Worm (Caenorhabditis elegans) whole organism, L4 larva: ENCODE data around the gene ZK686.2.

Experiments used
- F26F4.8 ChIP-seq: fragments of 200-800 bp; sonication (Bioruptor generic); conservative IDR thresholded peaks from 2 replicates; pipeline ENCODE4 v1.3.6; 2022; ENCODE audit warnings: missing genetic modification characterization, missing compliant biosample characterization
- F37D6.2 ChIP-seq: sonication (generic microtip); optimal IDR thresholded peaks from 2 replicates; lab custom pipeline; 2016; ENCODE audit warnings: mild to moderate bottlenecking, missing genetic modification characterization, missing compliant biosample characterization
- F49E8.2 ChIP-seq: sonication (generic microtip); optimal IDR thresholded peaks from 2 replicates; lab custom pipeline; 2016; ENCODE audit warnings: missing compliant biosample characterization, mild to moderate bottlenecking, missing genetic modification characterization, borderline replicate concordance
- Y48G9A.11 ChIP-seq: fragments of 200-800 bp; sonication (Bioruptor generic); IDR thresholded peaks from 2 replicates; pipeline ENCODE4 v1.3.6; 2022; ENCODE audit warnings: missing genetic modification reagents, missing genetic modification characterization, missing compliant biosample characterization
- Y75B8A.6 ChIP-seq: fragments of 200-800 bp; sonication (Bioruptor generic); IDR thresholded peaks from 2 replicates; pipeline ENCODE4 v1.3.6; 2022; ENCODE audit warnings: missing genetic modification reagents, missing genetic modification characterization, missing compliant biosample characterization
- ZK337.2 ChIP-seq: fragments of 200-800 bp; sonication (Bioruptor generic); IDR thresholded peaks from 2 replicates; pipeline ENCODE4 v1.3.6; 2022; ENCODE audit warnings: missing genetic modification reagents, missing genetic modification characterization, missing compliant biosample characterization
- aha-1 ChIP-seq: fragments of 150-350 bp; peaks from one replicate; lab custom pipeline; 2014; ENCODE audit warnings: missing biosample characterization, missing genetic modification characterization
- attf-4 ChIP-seq: sonication (generic microtip); optimal IDR thresholded peaks from 3 replicates; lab custom pipeline; 2017; ENCODE audit warnings: missing biosample characterization, missing genetic modification characterization
- ceh-20 ChIP-seq: fragments of 200-800 bp; sonication (Bioruptor generic); IDR thresholded peaks from 2 replicates; pipeline ENCODE4 v1.3.6; 2022; ENCODE audit warnings: missing genetic modification reagents, missing genetic modification characterization, missing compliant biosample characterization
- ceh-82 ChIP-seq: sonication (generic microtip); optimal IDR thresholded peaks from 2 replicates; lab custom pipeline; 2017; ENCODE audit warnings: missing biosample characterization, missing genetic modification characterization
- ctbp-1 ChIP-seq: fragments of 200-800 bp; sonication (Bioruptor generic); IDR thresholded peaks from 2 replicates; pipeline ENCODE4 v1.3.6; 2022; ENCODE audit warnings: missing genetic modification reagents, missing genetic modification characterization, missing compliant biosample characterization
- daf-12 ChIP-seq: fragments of 150-350 bp; optimal IDR thresholded peaks from 2 replicates; lab custom pipeline; 2014; ENCODE audit warnings: missing biosample characterization, missing genetic modification reagents, missing genetic modification characterization
- daf-8 ChIP-seq: fragments of 200-800 bp; sonication (Bioruptor generic); IDR thresholded peaks from 2 replicates; pipeline ENCODE4 v1.3.6; 2022; ENCODE audit warnings: missing genetic modification characterization, missing compliant biosample characterization
- dpl-1 ChIP-seq: fragments of 150-350 bp; optimal IDR thresholded peaks from 2 replicates; lab custom pipeline; 2014; ENCODE audit warnings: missing biosample characterization, missing genetic modification reagents, missing genetic modification characterization
- duxl-1 ChIP-seq: sonication (generic microtip); optimal IDR thresholded peaks from 2 replicates; lab custom pipeline; 2016; ENCODE audit warnings: mild to moderate bottlenecking, missing genetic modification characterization, moderate library complexity, missing compliant biosample characterization; ENCODE audit not compliant: poor library complexity
- egl-27 ChIP-seq: sonication (generic microtip); optimal IDR thresholded peaks from 3 replicates; lab custom pipeline; 2017; ENCODE audit warnings: missing biosample characterization, missing genetic modification reagents, missing genetic modification characterization
- fos-1 ChIP-seq: fragments of 150-350 bp; optimal IDR thresholded peaks from 2 replicates; lab custom pipeline; 2014; ENCODE audit warnings: missing biosample characterization, missing genetic modification characterization
- gei-8 ChIP-seq: fragments of 200-800 bp; sonication (Bioruptor generic); optimal IDR thresholded peaks from 2 replicates; lab custom pipeline; 2018; ENCODE audit warnings: mild to moderate bottlenecking, missing genetic modification characterization, missing compliant biosample characterization
- hlh-11 ChIP-seq: fragments of 200-800 bp; sonication (Bioruptor generic); optimal IDR thresholded peaks from 2 replicates; lab custom pipeline; 2018; ENCODE audit warnings: mild to moderate bottlenecking, missing genetic modification characterization, missing compliant biosample characterization
- hlh-30 ChIP-seq: sonication (generic microtip); optimal IDR thresholded peaks from 2 replicates; lab custom pipeline; 2017; ENCODE audit warnings: antibody characterized with exemption, mild to moderate bottlenecking, missing genetic modification characterization, missing compliant biosample characterization; ENCODE audit not compliant: insufficient read depth
- hmg-1.1 ChIP-seq: fragments of 200-800 bp; sonication (Bioruptor generic); IDR thresholded peaks from 2 replicates; pipeline ENCODE4 v1.3.6; 2022; ENCODE audit warnings: missing genetic modification reagents, missing genetic modification characterization, missing compliant biosample characterization
- lin-13 ChIP-seq: fragments of 150-350 bp; optimal IDR thresholded peaks from 2 replicates; lab custom pipeline; 2014; ENCODE audit warnings: missing biosample characterization, missing genetic modification reagents, missing genetic modification characterization
- lin-29 ChIP-seq: fragments of 200-800 bp; sonication (Bioruptor generic); IDR thresholded peaks from 2 replicates; pipeline ENCODE4 v1.3.6; 2022; ENCODE audit warnings: missing genetic modification reagents, missing genetic modification characterization, missing compliant biosample characterization
- lin-38 ChIP-seq: fragments of 200-800 bp; sonication (Bioruptor generic); IDR thresholded peaks from 2 replicates; pipeline ENCODE4 v1.3.6; 2022; ENCODE audit warnings: missing genetic modification reagents, missing genetic modification characterization, missing compliant biosample characterization
- lir-3 ChIP-seq: sonication (generic microtip); optimal IDR thresholded peaks from 2 replicates; lab custom pipeline; 2016; ENCODE audit warnings: mild to moderate bottlenecking, missing genetic modification characterization, missing compliant biosample characterization
- mdl-1 ChIP-seq, 2 experiments: fragments of 150-350 bp in 1 of 2; sonication (generic microtip) in 1 of 2; optimal IDR thresholded peaks; 2 replicates each; lab custom pipeline; 2014 to 2017; ENCODE audit warnings: missing biosample characterization in 2 of 2, missing genetic modification characterization in 2 of 2
- mdt-29 ChIP-seq: fragments of 200-800 bp; sonication (Bioruptor generic); IDR thresholded peaks from 2 replicates; pipeline ENCODE4 v1.3.6; 2022; ENCODE audit warnings: missing genetic modification reagents, missing genetic modification characterization, missing compliant biosample characterization
- mes-2 ChIP-seq: sonication (generic microtip); optimal IDR thresholded peaks from 2 replicates; lab custom pipeline; 2016; ENCODE audit warnings: missing genotype, mild to moderate bottlenecking, missing genetic modification characterization, missing compliant biosample characterization; ENCODE audit not compliant: poor library complexity, severe bottlenecking
- nhr-42 ChIP-seq: fragments of 200-800 bp; sonication (Bioruptor generic); IDR thresholded peaks from 2 replicates; pipeline ENCODE4 v1.3.6; 2022; ENCODE audit warnings: missing genetic modification characterization, missing compliant biosample characterization
- nhr-76 ChIP-seq: fragments of 150-350 bp; optimal IDR thresholded peaks from 2 replicates; lab custom pipeline; 2014; ENCODE audit warnings: missing biosample characterization, missing genetic modification characterization
- nhr-77 ChIP-seq: fragments of 150-350 bp; optimal IDR thresholded peaks from 2 replicates; lab custom pipeline; 2014; ENCODE audit warnings: missing biosample characterization, missing genetic modification characterization
- pha-4 ChIP-seq, 2 experiments: fragments of 150-350 bp in 1 of 2; fragments of 200-800 bp in 1 of 2; sonication (Bioruptor generic) in 1 of 2; IDR thresholded peaks in 1 of 2; optimal IDR thresholded peaks in 1 of 2; 2 replicates each; pipeline versions ENCODE4 v1.3.6 to Lab custom; 2014 to 2022; ENCODE audit warnings: missing genetic modification characterization in 2 of 2, missing genetic modification reagents in 2 of 2, missing biosample characterization in 1 of 2, missing compliant biosample characterization in 1 of 2
- saeg-2 ChIP-seq: fragments of 200-800 bp; sonication (Bioruptor generic); IDR thresholded peaks from 2 replicates; pipeline ENCODE4 v1.3.6; 2022; ENCODE audit warnings: missing genetic modification reagents, missing genetic modification characterization, missing compliant biosample characterization
- spr-1 ChIP-seq: sonication (generic microtip); optimal IDR thresholded peaks from 2 replicates; lab custom pipeline; 2016; ENCODE audit warnings: mild to moderate bottlenecking, missing genetic modification characterization, missing compliant biosample characterization
- spr-3 ChIP-seq: fragments of 200-800 bp; sonication (Bioruptor generic); optimal IDR thresholded peaks from 2 replicates; lab custom pipeline; 2018; ENCODE audit warnings: mild to moderate bottlenecking, missing genetic modification characterization, missing compliant biosample characterization
- unc-130 ChIP-seq: sonication (generic microtip); optimal IDR thresholded peaks from 2 replicates; lab custom pipeline; 2016; ENCODE audit warnings: missing genetic modification reagents, missing genetic modification characterization, missing compliant biosample characterization
- unc-62 ChIP-seq, 3 experiments: fragments of 150-350 bp in 1 of 3; sonication (generic microtip); optimal IDR thresholded peaks in 2 of 3; peaks in 1 of 3; 1 replicate in 1 of 3; 2 replicates in 2 of 3; lab custom pipeline; 2014 to 2017; ENCODE audit warnings: missing biosample characterization in 3 of 3, missing genetic modification characterization in 3 of 3, missing genetic modification reagents in 3 of 3, missing genotype in 1 of 3
- vab-7 ChIP-seq: fragments of 200-800 bp; sonication (Bioruptor generic); IDR thresholded peaks from 2 replicates; pipeline ENCODE4 v1.3.6; 2022; ENCODE audit warnings: missing genetic modification reagents, missing genetic modification characterization, missing compliant biosample characterization
- zag-1 ChIP-seq: fragments of 150-350 bp; optimal IDR thresholded peaks from 2 replicates; lab custom pipeline; 2014; ENCODE audit warnings: missing biosample characterization, missing genetic modification characterization
- zip-11 ChIP-seq: fragments of 200-800 bp; sonication (Bioruptor generic); IDR thresholded peaks from 2 replicates; pipeline ENCODE4 v1.3.6; 2022; ENCODE audit warnings: missing genetic modification characterization, missing compliant biosample characterization
- ztf-7 ChIP-seq: fragments of 150-350 bp; optimal IDR thresholded peaks from 2 replicates; lab custom pipeline; 2014; ENCODE audit warnings: missing biosample characterization, missing genetic modification characterization

The ZK686.2 gene

ce11 chrIII:7805253-7805652 lies 39.4 kb upstream of the ZK686.2 start:
- TF ChIP-seq Y48G9A.11 (no peak), pha-4 (GFP tag; IDR thresholded peaks at IDR 0.05; lab: Robert Waterston, UW) (no peak), pha-4 (tag; optimal IDR thresholded peaks at IDR 0.05; lab: Kevin White, UChicago) (no peak), lir-3 (tag; lab: Kevin White, UChicago) (no peak), fos-1 (tag; lab: Kevin White, UChicago) (no peak), nhr-76 (tag; lab: Kevin White, UChicago) (no peak), hmg-1.1 (GFP tag; lab: Robert Waterston, UW) (no peak), mes-2 (tag; lab: Kevin White, UChicago) (no peak), hlh-11 (tag; lab: Kevin White, UChicago) (no peak), hlh-30 (tag; lab: Kevin White, UChicago) (no peak), saeg-2 (GFP tag; lab: Robert Waterston, UW) (no peak), zag-1 (no peak), Y75B8A.6 (GFP tag; lab: Robert Waterston, UW) (no peak), attf-4 (tag; lab: Kevin White, UChicago) (no peak), daf-8 (GFP tag; lab: Robert Waterston, UW) (no peak), nhr-77 (tag; lab: Kevin White, UChicago) (no peak)

ce11 chrIII:7795311-7795710 lies 29.5 kb upstream of the ZK686.2 start, which contains the start of gene cyk-7:
Gene cyk-7 (minus strand): TSS chrIII:7795409.
- TF ChIP-seq vab-7 (GFP tag; lab: Robert Waterston, UW) (no peak), egl-27 (tag; lab: Kevin White, UChicago) (no peak), dpl-1 (peak; percentile 45), ceh-20 (no peak), daf-12 (tag; lab: Kevin White, UChicago) (no peak), lin-38 (no peak), aha-1 (no peak), mdl-1 (tag; optimal IDR thresholded peaks at IDR 0.05; lab: Kevin White, UChicago) (no peak), ctbp-1 (no peak), F26F4.8 (GFP tag; lab: Robert Waterston, UW) (no peak), F49E8.2 (tag; lab: Kevin White, UChicago) (peak; percentile 69), spr-3 (GFP tag; lab: Kevin White, UChicago) (no peak), unc-130 (peak; percentile 17), F37D6.2 (tag; lab: Kevin White, UChicago) (no peak), pha-4 (GFP tag; IDR thresholded peaks at IDR 0.05; lab: Robert Waterston, UW) (no peak), pha-4 (tag; optimal IDR thresholded peaks at IDR 0.05; lab: Kevin White, UChicago) (no peak), ceh-82 (tag; lab: Kevin White, UChicago) (no peak), spr-1 (tag; lab: Kevin White, UChicago) (no peak), lin-13 (no peak), mdt-29 (GFP tag; lab: Robert Waterston, UW) (no peak), lin-29 (no peak), ZK337.2 (GFP tag; lab: Robert Waterston, UW) (no peak), Y48G9A.11 (no peak; the same call in 1 of the 2 replicates), ztf-7 (tag; lab: Kevin White, UChicago) (no peak), duxl-1 (no peak), gei-8 (GFP tag; lab: Kevin White, UChicago) (no peak), zip-11 (GFP tag; lab: Robert Waterston, UW) (no peak)

DNA sequence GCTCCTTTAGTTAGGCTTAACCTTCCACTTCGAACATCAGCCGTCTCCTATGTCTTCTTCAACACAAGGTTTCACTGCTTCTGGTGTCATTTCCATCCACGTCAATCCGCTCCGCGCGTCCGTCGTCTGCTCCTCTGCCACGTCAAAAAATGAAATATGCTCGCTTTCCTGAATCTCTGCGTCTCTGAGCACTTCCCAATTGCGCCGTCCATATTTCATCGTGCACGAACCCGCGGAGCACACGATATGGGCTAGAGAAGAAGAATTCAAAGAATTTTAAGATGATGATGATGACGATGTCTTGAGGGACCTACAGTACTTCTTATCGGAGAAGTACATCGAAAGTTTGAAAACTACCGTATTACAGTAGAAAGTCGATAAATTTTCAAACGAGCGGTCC lies 27.1 kb upstream of the ZK686.2 start:
- peak in 1 of 2 experiments; percentile 99 for TF ChIP-seq unc-62 (GFP tag; optimal IDR thresholded peaks at IDR 0.05 in 1 of 2; lab: Kevin White, UChicago)
- no peak for TF ChIP-seq unc-62 (tag; optimal IDR thresholded peaks at IDR 0.05; lab: Kevin White, UChicago)
- TF ChIP-seq nhr-42, result no peak
- TF ChIP-seq, all 104 proteins: peak for 1
